Fruit fly (Drosophila melanogaster) whole organism, adult: ENCODE measurements around the gene CG42685.

Source experiments
- CG1620 ChIP-seq: fragments of 200-800 bp; sonication (Bioruptor generic); optimal IDR thresholded peaks from 2 replicates; lab custom pipeline; 2016; ENCODE audit warnings: missing biosample characterization, missing genetic modification characterization
- CG7045 ChIP-seq: fragments of 200-800 bp; sonication (Bioruptor generic); optimal IDR thresholded peaks from 2 replicates; lab custom pipeline; 2017; ENCODE audit warnings: missing biosample characterization, mild to moderate bottlenecking, missing genetic modification characterization
- Crg-1 ChIP-seq: fragments of 200-800 bp; sonication (Bioruptor generic); optimal IDR thresholded peaks from 2 replicates; lab custom pipeline; 2016; ENCODE audit warnings: missing biosample characterization, missing genetic modification characterization
- Hr96 ChIP-seq: fragments of 200-800 bp; sonication (Bioruptor generic); optimal IDR thresholded peaks from 2 replicates; lab custom pipeline; 2016; ENCODE audit warnings: missing biosample characterization, missing genetic modification characterization

DNA sequence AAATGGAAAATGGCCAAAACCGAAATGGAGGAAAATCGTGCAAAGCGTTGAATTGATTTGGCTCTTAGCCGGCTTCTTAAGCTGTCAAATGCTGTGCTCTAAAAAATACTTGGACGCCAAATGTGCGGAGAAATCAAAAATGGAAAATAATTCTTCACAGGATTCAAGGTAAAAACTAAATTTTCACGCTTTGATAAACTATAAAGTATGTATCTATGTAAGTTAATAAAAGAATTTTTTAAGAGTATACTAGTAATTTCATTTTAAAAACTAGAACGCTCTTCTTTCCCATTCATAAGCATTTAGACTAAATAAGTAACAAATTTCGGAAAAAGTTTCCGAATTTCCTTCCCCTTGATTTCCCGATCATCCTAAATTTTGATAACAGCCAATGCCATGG is 32.5 kb upstream of the CG42685 start, which contains the start of gene CSN1a:
- TF ChIP-seq CG7045 (GFP tag; lab: Kevin White, UChicago) (no peak), CG1620 (GFP tag; lab: Kevin White, UChicago) (no peak), Hr96 (no peak), Crg-1 (GFP tag; lab: Kevin White, UChicago) (no peak)
